Worm (Caenorhabditis elegans): ENCODE data around the gene vig-1.
A peak's percentile ranks its signal among the peaks of the same experiment; 100 is the strongest.

The vig-1 gene

DNA sequence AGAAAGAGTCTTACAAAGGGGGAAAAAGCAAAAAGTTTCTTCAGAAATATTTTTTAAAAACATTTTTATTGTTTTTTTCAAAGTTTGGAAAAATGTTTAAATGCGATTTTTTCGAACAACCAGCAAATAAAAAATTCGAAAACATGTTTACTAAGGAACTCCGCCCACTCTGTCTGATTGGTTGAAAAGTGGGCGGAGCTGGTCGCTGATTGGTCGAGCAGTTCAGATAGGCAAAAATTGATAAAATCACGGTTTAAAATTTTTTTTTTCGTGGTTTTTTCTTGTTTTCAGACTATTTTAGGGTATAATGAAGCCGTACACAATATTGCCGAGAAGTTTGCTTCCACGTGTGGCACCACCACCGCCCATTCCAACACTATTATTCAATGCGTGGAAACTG lies 51.3 kb downstream of the vig-1 start:
- TF ChIP-seq nfya-1 (tag; optimal IDR thresholded peaks at IDR 0.05) = peak; percentile 52
- no peak for TF ChIP-seq F13H6.1 (tag; optimal IDR thresholded peaks at IDR 0.05)
